Worm (Caenorhabditis elegans): ENCODE data around the gene F13C5.3.
A peak's percentile ranks its signal among the peaks of the same experiment; 100 is the strongest.

Gene F13C5.3

DNA sequence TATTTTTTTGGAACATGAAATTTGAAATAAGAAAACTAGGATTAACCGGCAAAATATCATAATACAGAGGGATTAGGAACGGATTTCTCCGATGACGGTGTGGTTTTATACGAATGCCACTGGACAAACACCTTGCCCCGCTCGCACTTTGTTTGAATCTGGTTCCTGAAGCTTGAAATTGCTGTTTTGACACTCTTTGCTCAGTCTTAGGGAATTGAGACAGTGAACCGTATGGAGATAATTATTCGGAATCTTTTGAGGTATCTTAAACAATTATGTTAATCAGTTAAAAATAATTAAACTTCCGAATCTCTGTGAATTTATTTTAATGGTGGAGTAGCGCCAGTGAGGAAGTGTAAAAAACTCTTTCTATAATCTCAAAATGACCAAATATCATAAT, at the start of gene F13C5.3:
TSS of gene F13C5.3 (minus strand) at position 101 of the 400 bp plus-strand sequence.
- TF ChIP-seq crh-2 (tag; optimal IDR thresholded peaks at IDR 0.05): no peak
- TF ChIP-seq skn-1 (tag; optimal IDR thresholded peaks at IDR 0.05): no peak
- no peak for TF ChIP-seq nhr-10 (tag; optimal IDR thresholded peaks at IDR 0.05)
- no peak for TF ChIP-seq unc-62 (GFP tag; optimal IDR thresholded peaks at IDR 0.05)
- no peak for TF ChIP-seq sem-4 (tag; optimal IDR thresholded peaks at IDR 0.05)
- no peak for TF ChIP-seq alr-1 (tag; optimal IDR thresholded peaks at IDR 0.05)
- TF ChIP-seq ceh-16 (tag; optimal IDR thresholded peaks at IDR 0.05): no peak
- no peak for TF ChIP-seq aly-2 (tag; optimal IDR thresholded peaks at IDR 0.05)
- no peak for TF ChIP-seq ztf-11 (tag; optimal IDR thresholded peaks at IDR 0.05)
- TF ChIP-seq nhr-77 (tag; optimal IDR thresholded peaks at IDR 0.05): no peak
- TF ChIP-seq dmd-4 (tag; optimal IDR thresholded peaks at IDR 0.05): no peak
- no peak for TF ChIP-seq nhr-129 (tag; optimal IDR thresholded peaks at IDR 0.05)
- no peak for TF ChIP-seq ama-1 (optimal IDR thresholded peaks at IDR 0.05)
- no peak for TF ChIP-seq ztf-1 (GFP tag; conservative IDR thresholded peaks at IDR 0.05)
- TF ChIP-seq blmp-1 (tag; optimal IDR thresholded peaks at IDR 0.05; ENCODE audit: insufficient read depth): no peak
- no peak for TF ChIP-seq elt-1 (tag; optimal IDR thresholded peaks at IDR 0.05)
- TF ChIP-seq ceh-82 (tag; optimal IDR thresholded peaks at IDR 0.05): no peak
- TF ChIP-seq C34F6.9 (tag; optimal IDR thresholded peaks at IDR 0.05): no peak
- TF ChIP-seq unc-39 (tag; optimal IDR thresholded peaks at IDR 0.05): no peak

DNA sequence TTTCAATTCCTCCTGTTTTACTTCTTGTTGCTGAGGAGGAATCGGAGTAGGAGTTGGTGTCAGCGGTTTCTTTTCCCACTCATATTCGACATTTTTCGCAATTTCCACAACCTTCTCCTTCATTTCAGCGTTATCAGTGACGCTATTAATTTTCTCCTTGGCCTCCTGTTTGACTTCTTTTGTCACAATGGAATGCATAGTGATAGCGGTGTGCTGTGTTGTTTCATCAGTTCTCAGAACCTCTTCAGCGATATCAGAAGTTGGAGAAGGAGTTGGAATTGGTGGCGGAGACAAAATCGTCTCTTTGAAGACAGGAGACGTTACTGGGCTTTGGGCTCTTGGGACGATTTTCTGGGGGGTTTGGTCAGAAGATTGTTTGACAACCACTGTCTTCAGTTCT, 47.1 kb upstream of the F13C5.3 start:
- TF ChIP-seq crh-2 (tag; optimal IDR thresholded peaks at IDR 0.05) (peak; percentile 20), nhr-10 (tag; optimal IDR thresholded peaks at IDR 0.05) (no peak), sma-9 (GFP tag; optimal IDR thresholded peaks at IDR 0.05) (peak; percentile 8), sma-9 (tag; optimal IDR thresholded peaks at IDR 0.05) (no peak), snpc-4 (tag; optimal IDR thresholded peaks at IDR 0.05) (no peak), fos-1 (tag; optimal IDR thresholded peaks at IDR 0.05) (peak; percentile 52)

DNA sequence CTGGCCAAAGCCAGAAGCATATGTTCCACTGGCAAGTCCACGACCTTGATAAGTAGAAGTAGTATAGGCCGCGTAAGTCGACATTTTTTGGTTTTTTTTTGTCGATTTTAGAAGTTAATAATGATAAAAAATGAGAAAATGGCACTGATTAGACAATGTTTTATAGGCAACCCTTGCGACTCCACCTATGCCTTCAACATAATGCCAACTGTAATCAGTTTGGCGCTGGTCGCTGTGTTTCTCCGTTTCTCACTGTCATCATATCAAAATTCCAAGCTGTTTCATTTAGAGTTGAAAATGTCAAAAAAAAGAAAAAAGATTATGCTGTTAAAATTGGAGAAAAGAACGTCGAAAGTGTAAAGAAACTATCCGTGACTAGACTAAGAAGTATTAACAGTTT, 46.2 kb upstream of the F13C5.3 start:
- TF ChIP-seq lin-13 (GFP tag; optimal IDR thresholded peaks at IDR 0.05): no peak
- TF ChIP-seq mbf-1 (tag; optimal IDR thresholded peaks at IDR 0.05): no peak
- no peak for TF ChIP-seq sem-4 (tag; optimal IDR thresholded peaks at IDR 0.05)
- no peak for TF ChIP-seq nhr-237 (tag; optimal IDR thresholded peaks at IDR 0.05)
- TF ChIP-seq dmd-4 (tag; optimal IDR thresholded peaks at IDR 0.05): no peak
- peak; percentile 36 for TF ChIP-seq gmeb-1 (tag; optimal IDR thresholded peaks at IDR 0.05)
- TF ChIP-seq blmp-1 (tag; optimal IDR thresholded peaks at IDR 0.05; ENCODE audit: insufficient read depth): no peak
- TF ChIP-seq unc-55 (GFP tag; optimal IDR thresholded peaks at IDR 0.05): no peak
- TF ChIP-seq F13H6.1 (tag; optimal IDR thresholded peaks at IDR 0.05): peak; percentile 2
- peak; percentile 75 for TF ChIP-seq fos-1 (tag; optimal IDR thresholded peaks at IDR 0.05)

DNA sequence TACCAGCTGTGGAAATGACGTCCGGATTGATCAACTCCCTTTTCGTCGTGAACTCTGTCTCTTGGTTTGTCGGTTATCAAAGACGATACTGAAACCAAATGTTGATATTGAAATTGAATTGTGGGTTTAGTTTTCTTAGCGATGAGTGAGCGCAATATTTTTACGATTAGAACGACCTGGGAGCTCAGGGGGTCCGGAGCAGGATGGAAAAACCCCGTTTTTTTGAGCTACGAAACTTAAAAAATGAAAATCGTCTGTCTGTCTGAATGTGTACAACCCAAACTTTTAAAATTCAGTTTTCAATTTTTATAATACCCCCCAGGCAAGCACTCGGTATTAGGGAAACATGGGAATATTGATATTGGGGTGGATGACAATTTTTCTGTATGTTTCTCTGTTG, 43.4 kb upstream of the F13C5.3 start:
- TF ChIP-seq nhr-237 (tag; optimal IDR thresholded peaks at IDR 0.05) (no peak), blmp-1 (tag; optimal IDR thresholded peaks at IDR 0.05; ENCODE audit: insufficient read depth) (no peak), ama-1 (optimal IDR thresholded peaks at IDR 0.05) (no peak), ztf-4 (tag; optimal IDR thresholded peaks at IDR 0.05) (no peak)

DNA sequence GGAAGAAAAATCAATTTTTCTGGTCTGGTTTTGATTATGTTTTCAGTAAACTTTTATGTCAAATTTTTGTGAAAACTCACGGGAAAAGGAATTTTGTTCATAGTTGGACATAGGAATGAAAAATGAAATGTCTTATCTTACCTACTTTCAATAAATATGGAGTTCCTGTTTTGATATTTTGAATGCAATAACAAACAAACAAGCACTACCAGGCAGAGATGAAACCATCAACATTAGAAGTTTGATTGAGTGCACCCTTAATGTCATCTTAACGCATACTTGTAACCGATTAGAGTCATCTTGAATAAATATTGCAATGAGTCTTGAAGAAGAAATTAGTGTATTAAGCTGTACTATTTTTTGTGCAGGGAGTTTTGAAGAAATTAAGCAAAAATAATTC, 42.1 kb upstream of the F13C5.3 start, which contains the start of gene M6.11:
TSS of gene M6.11 (minus strand) at position 101 of the 400 bp plus-strand sequence.
- TF ChIP-seq ZK546.5 (tag; optimal IDR thresholded peaks at IDR 0.05): no peak
- no peak for TF ChIP-seq lin-11 (tag; optimal IDR thresholded peaks at IDR 0.05)
- TF ChIP-seq nhr-6 (tag; optimal IDR thresholded peaks at IDR 0.05): no peak
- TF ChIP-seq nhr-25 (tag; optimal IDR thresholded peaks at IDR 0.05): no peak
- TF ChIP-seq blmp-1 (tag; optimal IDR thresholded peaks at IDR 0.05; ENCODE audit: insufficient read depth): no peak
- TF ChIP-seq sem-4 (tag; optimal IDR thresholded peaks at IDR 0.05): no peak
- no peak for TF ChIP-seq ztf-1 (GFP tag; conservative IDR thresholded peaks at IDR 0.05)
- TF ChIP-seq nhr-237 (tag; optimal IDR thresholded peaks at IDR 0.05): no peak
- no peak for TF ChIP-seq unc-55 (GFP tag; optimal IDR thresholded peaks at IDR 0.05)
- no peak for TF ChIP-seq elt-1 (tag; optimal IDR thresholded peaks at IDR 0.05)
- TF ChIP-seq peb-1 (tag; optimal IDR thresholded peaks at IDR 0.05): no peak
- TF ChIP-seq nhr-129 (tag; optimal IDR thresholded peaks at IDR 0.05): no peak
- no peak for TF ChIP-seq nhr-11 (tag; optimal IDR thresholded peaks at IDR 0.05)
- TF ChIP-seq ztf-11 (tag; optimal IDR thresholded peaks at IDR 0.05): no peak
- no peak for TF ChIP-seq lsy-2 (tag; optimal IDR thresholded peaks at IDR 0.05)
- TF ChIP-seq F13H6.1 (tag; optimal IDR thresholded peaks at IDR 0.05): no peak
- TF ChIP-seq nhr-10 (tag; optimal IDR thresholded peaks at IDR 0.05): no peak

Data from whole organism, L2 larva.